Fruit fly (Drosophila melanogaster) whole organism, embryonic: ENCODE results near the gene CG2224.

Source experiments
- Antp ChIP-seq: fragments of 200-800 bp; sonication (Bioruptor generic); optimal IDR thresholded peaks from 3 replicates; lab custom pipeline; 2016; ENCODE audit warnings: missing biosample characterization, missing genetic modification characterization
- CG11504 ChIP-seq: fragments of 200-800 bp; sonication (Bioruptor generic); optimal IDR thresholded peaks from 3 replicates; lab custom pipeline; 2019; ENCODE audit warnings: missing biosample characterization, mild to moderate bottlenecking, missing genetic modification characterization, moderate library complexity
- CG12659 ChIP-seq: fragments of 200-800 bp; sonication (Bioruptor generic); optimal IDR thresholded peaks from 3 replicates; lab custom pipeline; 2017; ENCODE audit warnings: mild to moderate bottlenecking, missing biosample characterization, missing genetic modification reagents, missing genetic modification characterization
- CG12744 ChIP-seq: fragments of 200-800 bp; sonication (Bioruptor generic); optimal IDR thresholded peaks from 2 replicates; lab custom pipeline; 2016; ENCODE audit warnings: missing biosample characterization, missing genetic modification characterization
- CG14860 ChIP-seq: fragments of 200-800 bp; sonication (Bioruptor generic); IDR thresholded peaks from 3 replicates; pipeline ENCODE4 v1.3.6; 2022; ENCODE audit warnings: missing biosample characterization, missing genetic modification characterization; ENCODE audit not compliant: partially characterized antibody
- CG15011 ChIP-seq: fragments of 200-800 bp; sonication (Bioruptor generic); optimal IDR thresholded peaks from 3 replicates; lab custom pipeline; 2018; ENCODE audit warnings: missing biosample characterization, mild to moderate bottlenecking, missing genetic modification characterization
- CG17328 ChIP-seq: fragments of 200-800 bp; sonication (Bioruptor generic); IDR thresholded peaks from 2 replicates; pipeline ENCODE4 v1.3.6; 2022; ENCODE audit warnings: missing biosample characterization, missing genetic modification characterization
- CG17568 ChIP-seq: fragments of 200-800 bp; sonication (Bioruptor generic); optimal IDR thresholded peaks from 2 replicates; lab custom pipeline; 2018; ENCODE audit warnings: missing biosample characterization, mild to moderate bottlenecking, missing genetic modification characterization, moderate library complexity
- CG2199 ChIP-seq: fragments of 200-800 bp; sonication (Bioruptor generic); IDR thresholded peaks from 3 replicates; pipeline ENCODE4 v1.3.6; 2022; ENCODE audit warnings: missing biosample characterization, missing genetic modification characterization
- CG2889 ChIP-seq: fragments of 200-800 bp; sonication (Bioruptor generic); IDR thresholded peaks from 3 replicates; pipeline ENCODE4 v1.3.6; 2022; ENCODE audit warnings: missing biosample characterization, missing genetic modification characterization
- CG30020 ChIP-seq: fragments of 200-800 bp; optimal IDR thresholded peaks from 2 replicates; lab custom pipeline; 2019; ENCODE audit warnings: missing biosample characterization, mild to moderate bottlenecking, missing genetic modification characterization, moderate library complexity
- CG31224 ChIP-seq: fragments of 200-800 bp; sonication (Bioruptor generic); IDR thresholded peaks from 2 replicates; pipeline ENCODE4 v1.3.6; 2022; ENCODE audit warnings: missing biosample characterization, missing genetic modification characterization
- CG31365 ChIP-seq: fragments of 200-800 bp; sonication (Bioruptor generic); optimal IDR thresholded peaks from 2 replicates; lab custom pipeline; 2018; ENCODE audit warnings: missing biosample characterization, mild to moderate bottlenecking, missing genetic modification characterization
- CG3838 ChIP-seq: fragments of 200-800 bp; sonication (Bioruptor generic); optimal IDR thresholded peaks from 3 replicates; lab custom pipeline; 2016; ENCODE audit warnings: missing biosample characterization, missing genetic modification characterization
- CG4617 ChIP-seq: fragments of 200-800 bp; sonication (Bioruptor generic); optimal IDR thresholded peaks from 3 replicates; lab custom pipeline; 2016; ENCODE audit warnings: missing biosample characterization, missing genetic modification characterization, borderline replicate concordance
- CG7271 ChIP-seq: fragments of 200-800 bp; sonication (Bioruptor generic); optimal IDR thresholded peaks from 2 replicates; lab custom pipeline; 2018; ENCODE audit warnings: missing biosample characterization, mild to moderate bottlenecking, missing genetic modification characterization, moderate library complexity
- CG7556 ChIP-seq: fragments of 200-800 bp; sonication (Bioruptor generic); optimal IDR thresholded peaks from 2 replicates; lab custom pipeline; 2017; ENCODE audit warnings: missing biosample characterization, mild to moderate bottlenecking, missing genetic modification characterization
- CG9609 ChIP-seq: fragments of 200-800 bp; sonication (Bioruptor generic); optimal IDR thresholded peaks from 3 replicates; lab custom pipeline; 2016; ENCODE audit warnings: missing biosample characterization, missing genetic modification characterization
- Deaf1 ChIP-seq: fragments of 200-800 bp; optimal IDR thresholded peaks from 3 replicates; lab custom pipeline; 2019; ENCODE audit warnings: missing biosample characterization, mild to moderate bottlenecking, missing genetic modification characterization, moderate library complexity
- Doc3 ChIP-seq: fragments of 200-800 bp; sonication (Bioruptor generic); IDR thresholded peaks from 3 replicates; pipeline ENCODE4 v1.3.6; 2022; ENCODE audit warnings: missing biosample characterization, missing genetic modification characterization; ENCODE audit not compliant: partially characterized antibody
- Fer1 ChIP-seq: fragments of 200-800 bp; sonication (Bioruptor generic); optimal IDR thresholded peaks from 2 replicates; lab custom pipeline; 2017; ENCODE audit warnings: missing biosample characterization, mild to moderate bottlenecking, missing genetic modification characterization
- HLH3B ChIP-seq: fragments of 200-800 bp; sonication (Bioruptor generic); IDR thresholded peaks from 2 replicates; pipeline ENCODE4 v1.3.6; 2022; ENCODE audit warnings: missing biosample characterization, missing genetic modification characterization
- Hey ChIP-seq: fragments of 200-800 bp; sonication (Bioruptor generic); optimal IDR thresholded peaks from 3 replicates; lab custom pipeline; 2018; ENCODE audit warnings: missing biosample characterization, mild to moderate bottlenecking, missing genetic modification characterization
- HmgZ ChIP-seq: fragments of 200-800 bp; sonication (Bioruptor generic); optimal IDR thresholded peaks from 2 replicates; lab custom pipeline; 2018; ENCODE audit warnings: missing biosample characterization, mild to moderate bottlenecking, missing genetic modification characterization
- Hmr ChIP-seq: fragments of 200-800 bp; sonication (Bioruptor generic); optimal IDR thresholded peaks from 3 replicates; lab custom pipeline; 2017; ENCODE audit warnings: mild to moderate bottlenecking, missing biosample characterization, missing genetic modification reagents, missing genetic modification characterization
- Hr78 ChIP-seq, 2 experiments: fragments of 200-800 bp in 1 of 2; fragments of >200 bp in 1 of 2; sonication (Bioruptor generic) in 1 of 2; optimal IDR thresholded peaks; 2 replicates each; lab custom pipeline; 2017 to 2019; ENCODE audit warnings: missing biosample characterization in 2 of 2, missing genetic modification characterization in 2 of 2, mild to moderate bottlenecking in 1 of 2, moderate library complexity in 1 of 2
- Pdp1 ChIP-seq, 2 experiments: fragments of 200-800 bp; sonication (Bioruptor generic); optimal IDR thresholded peaks; 3 replicates each; lab custom pipeline; 2016; ENCODE audit warnings: missing biosample characterization in 2 of 2, missing genetic modification characterization in 2 of 2, mild to moderate bottlenecking in 1 of 2, moderate library complexity in 1 of 2
- Taf1 ChIP-seq: fragments of 200-800 bp; sonication (Bioruptor generic); IDR thresholded peaks from 2 replicates; pipeline ENCODE4 v1.3.6; 2022; ENCODE audit warnings: missing biosample characterization, missing genetic modification characterization
- ab ChIP-seq: fragments of 200-800 bp; sonication (Bioruptor generic); optimal IDR thresholded peaks from 2 replicates; lab custom pipeline; 2016; ENCODE audit warnings: missing biosample characterization, missing genetic modification characterization
- ase ChIP-seq: fragments of 200-800 bp; sonication (Bioruptor generic); IDR thresholded peaks from 3 replicates; pipeline ENCODE4 v1.3.6; 2022; ENCODE audit warnings: missing biosample characterization, missing genetic modification characterization
- chinmo ChIP-seq: fragments of 200-800 bp; sonication (Bioruptor generic); IDR thresholded peaks from 4 replicates; pipeline ENCODE4 v1.3.6; 2022; ENCODE audit warnings: missing biosample characterization, missing genetic modification characterization; ENCODE audit not compliant: partially characterized antibody
- croc ChIP-seq: fragments of 200-800 bp; sonication (Bioruptor generic); conservative IDR thresholded peaks from 3 replicates; pipeline ENCODE4 v1.3.6; 2022; ENCODE audit warnings: missing biosample characterization, missing genetic modification characterization
- crp ChIP-seq, 2 experiments: fragments of 200-800 bp; sonication (Bioruptor generic); optimal IDR thresholded peaks; 2 replicates in 1 of 2; 3 replicates in 1 of 2; lab custom pipeline; 2017; ENCODE audit warnings: missing biosample characterization in 2 of 2, missing genetic modification characterization in 2 of 2, mild to moderate bottlenecking in 1 of 2, moderate library complexity in 1 of 2
- dmrt11E ChIP-seq: fragments of 200-800 bp; sonication (Bioruptor generic); optimal IDR thresholded peaks from 3 replicates; lab custom pipeline; 2018; ENCODE audit warnings: missing biosample characterization, mild to moderate bottlenecking, missing genetic modification characterization, moderate library complexity
- en ChIP-seq: fragments of 200-800 bp; sonication (Bioruptor generic); optimal IDR thresholded peaks from 2 replicates; lab custom pipeline; 2016; ENCODE audit warnings: missing biosample characterization, missing genetic modification characterization
- hkb ChIP-seq, 2 experiments: fragments of 200-800 bp in 1 of 2; fragments of >200 bp in 1 of 2; sonication (Bioruptor generic) in 1 of 2; IDR thresholded peaks in 1 of 2; optimal IDR thresholded peaks in 1 of 2; 2 replicates each; pipeline versions ENCODE4 v1.3.6 to Lab custom; 2017 to 2022; ENCODE audit warnings: missing biosample characterization in 1 of 2, missing genetic modification characterization in 1 of 2
- ind ChIP-seq: fragments of 200-800 bp; sonication (Bioruptor generic); optimal IDR thresholded peaks from 3 replicates; lab custom pipeline; 2016; ENCODE audit warnings: missing biosample characterization, missing genetic modification characterization
- inv ChIP-seq: fragments of 200-800 bp; sonication (Bioruptor generic); IDR thresholded peaks from 2 replicates; pipeline ENCODE4 v1.3.6; 2022; ENCODE audit warnings: missing biosample characterization, missing genetic modification characterization; ENCODE audit not compliant: partially characterized antibody
- lbe ChIP-seq: fragments of 200-800 bp; sonication (Bioruptor generic); optimal IDR thresholded peaks from 2 replicates; lab custom pipeline; 2016; ENCODE audit warnings: missing biosample characterization, mild to moderate bottlenecking, missing genetic modification characterization
- lilli ChIP-seq: fragments of 200-800 bp; sonication (Bioruptor generic); optimal IDR thresholded peaks from 3 replicates; lab custom pipeline; 2016; ENCODE audit warnings: missing biosample characterization, missing genetic modification characterization
- nmo ChIP-seq: fragments of 200-800 bp; sonication (Bioruptor generic); optimal IDR thresholded peaks from 2 replicates; lab custom pipeline; 2018; ENCODE audit warnings: missing biosample characterization, mild to moderate bottlenecking, missing genetic modification characterization, moderate library complexity
- nom ChIP-seq: fragments of 200-800 bp; sonication (Bioruptor generic); optimal IDR thresholded peaks from 2 replicates; lab custom pipeline; 2017; ENCODE audit warnings: missing biosample characterization, missing genetic modification characterization, mild to moderate bottlenecking, moderate library complexity, missing genetic modification reagents
- onecut ChIP-seq: fragments of 200-800 bp; sonication (Bioruptor generic); IDR thresholded peaks from 2 replicates; pipeline ENCODE4 v1.3.6; 2022; ENCODE audit warnings: missing biosample characterization, missing genetic modification characterization
- pfk ChIP-seq: fragments of 200-800 bp; sonication (Bioruptor generic); optimal IDR thresholded peaks from 2 replicates; lab custom pipeline; 2018; ENCODE audit warnings: missing biosample characterization, mild to moderate bottlenecking, missing genetic modification characterization, moderate library complexity
- psq ChIP-seq: fragments of 200-800 bp; sonication (Bioruptor generic); optimal IDR thresholded peaks from 2 replicates; lab custom pipeline; 2017; ENCODE audit warnings: missing biosample characterization, missing genetic modification characterization
- pum ChIP-seq: fragments of 200-800 bp; sonication (Bioruptor generic); optimal IDR thresholded peaks from 2 replicates; lab custom pipeline; 2016; ENCODE audit warnings: missing biosample characterization, missing genetic modification characterization
- rib ChIP-seq: fragments of 200-800 bp; sonication (Bioruptor generic); IDR thresholded peaks from 2 replicates; pipeline ENCODE4 v1.3.6; 2022; ENCODE audit warnings: missing biosample characterization, missing genetic modification characterization
- sc ChIP-seq, 3 experiments: fragments of >200 bp in 2 of 3; fragments of 200-800 bp in 1 of 3; sonication (Bioruptor generic) in 1 of 3; optimal IDR thresholded peaks; 2 replicates in 2 of 3; 3 replicates in 1 of 3; lab custom pipeline; 2017; ENCODE audit warnings: mild to moderate bottlenecking in 1 of 3, missing biosample characterization in 1 of 3, missing genetic modification characterization in 1 of 3, missing genetic modification reagents in 1 of 3
- slbo ChIP-seq: fragments of 200-800 bp; sonication (Bioruptor generic); IDR thresholded peaks from 2 replicates; pipeline ENCODE4 v1.3.6; 2022; ENCODE audit warnings: missing biosample characterization, missing genetic modification characterization

CG2224 gene

DNA sequence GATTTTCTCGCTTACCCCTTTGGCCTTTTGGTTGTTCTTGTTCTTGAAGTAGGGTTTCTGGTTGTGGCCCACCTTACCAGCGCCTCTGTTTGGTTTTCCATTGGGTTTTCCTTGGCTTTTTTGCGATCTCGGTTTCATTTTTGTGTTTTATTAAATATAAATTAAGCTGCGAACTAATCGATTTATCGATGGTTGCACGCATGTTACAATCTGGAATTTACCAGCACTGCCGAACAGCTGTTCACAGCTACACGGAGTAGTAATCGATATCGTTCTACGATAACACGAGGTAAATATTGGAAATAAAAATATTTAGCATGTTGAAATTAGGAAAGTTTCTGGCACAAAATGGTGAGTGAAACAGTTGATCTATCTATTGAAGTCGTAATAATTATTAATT, 35.4 kb downstream of the CG2224 start, which contains the start of the genes CG15535 and mRpS18C (continued):
- TF ChIP-seq CG2199 (GFP tag; lab: Robert Waterston, UW) (no peak), CG30020 (tag; lab: Kevin White, UChicago) (no peak), ab (GFP tag; lab: Kevin White, UChicago) (no peak), Taf1 (GFP tag; lab: Robert Waterston, UW) (no peak), croc (no peak), nom (no peak), psq (GFP tag; lab: Kevin White, UChicago) (no peak), Hr78 (GFP tag; optimal IDR thresholded peaks at IDR 0.05; lab: Kevin White, UChicago) (no peak), inv (GFP tag; lab: Robert Waterston, UW) (peak; percentile 55), sc (optimal IDR thresholded peaks at IDR 0.05; lab: Kevin White, UChicago) (no peak), sc (GFP tag; optimal IDR thresholded peaks at IDR 0.05; lab: Kevin White, UChicago) (no peak), pfk (GFP tag; lab: Kevin White, UChicago) (no peak), lbe (peak; percentile 27), Antp (no peak), lilli (GFP tag; lab: Kevin White, UChicago) (peak; percentile 12), HmgZ (tag; lab: Kevin White, UChicago) (peak; percentile 40), Deaf1 (tag; lab: Kevin White, UChicago) (no peak), CG31365 (tag; lab: Kevin White, UChicago) (no peak), Doc3 (GFP tag; lab: Robert Waterston, UW) (peak; percentile 73), slbo (GFP tag; lab: Robert Waterston, UW) (0 out of 2 replicates have a peak, but pooled peaks have one; percentile 21), CG17568 (GFP tag; lab: Kevin White, UChicago) (no peak), CG11504 (no peak), ind (GFP tag; lab: Kevin White, UChicago) (no peak), CG7271 (tag; lab: Kevin White, UChicago) (no peak), CG9609 (GFP tag; lab: Kevin White, UChicago) (no peak), CG3838 (GFP tag; lab: Kevin White, UChicago) (no peak), CG31224 (no peak), dmrt11E (tag; lab: Kevin White, UChicago) (peak; percentile 7), chinmo (GFP tag; lab: Robert Waterston, UW) (0 out of 4 replicates have a peak, but pooled peaks have one; percentile 6), CG17328 (GFP tag; lab: Robert Waterston, UW) (no peak), nmo (GFP tag; lab: Kevin White, UChicago) (peak; percentile 22), CG2889 (no peak), onecut (peak; percentile 84), CG12744 (GFP tag; lab: Kevin White, UChicago) (no peak), CG7556 (no peak), crp (GFP tag; optimal IDR thresholded peaks at IDR 0.05; lab: Kevin White, UChicago) (peak; percentile 82 to 96), pum (GFP tag; lab: Kevin White, UChicago) (no peak), hkb (optimal IDR thresholded peaks at IDR 0.05; lab: Kevin White, UChicago) (no peak), hkb (GFP tag; IDR thresholded peaks at IDR 0.05; lab: Robert Waterston, UW) (no peak), Pdp1 (GFP tag; optimal IDR thresholded peaks at IDR 0.05; lab: Kevin White, UChicago) (no peak), CG15011 (GFP tag; lab: Kevin White, UChicago) (no peak), HLH3B (GFP tag; lab: Robert Waterston, UW) (no peak), rib (GFP tag; lab: Robert Waterston, UW) (no peak), Fer1 (GFP tag; lab: Kevin White, UChicago) (peak; percentile 12), CG12659 (GFP tag; lab: Kevin White, UChicago) (peak; percentile 57), CG14860 (GFP tag; lab: Robert Waterston, UW) (peak; percentile 66), en (no peak), Hmr (GFP tag; lab: Kevin White, UChicago) (no peak), CG4617 (GFP tag; lab: Kevin White, UChicago) (peak; percentile 38), ase (GFP tag; lab: Robert Waterston, UW) (no peak), Hey (tag; lab: Kevin White, UChicago) (no peak)
